Worm (Caenorhabditis elegans) whole organism, midembryonic: ENCODE results near the gene ZC262.2.

Experiments used
- T22C8.4 ChIP-seq: fragments of 200-800 bp; sonication (Bioruptor generic); IDR thresholded peaks from 2 replicates; pipeline ENCODE4 v1.3.6; 2022; ENCODE audit warnings: missing genetic modification characterization, missing compliant biosample characterization
- flt-1 ChIP-seq: fragments of 200-800 bp; sonication (Bioruptor generic); IDR thresholded peaks from 2 replicates; pipeline ENCODE4 v1.3.6; 2022; ENCODE audit warnings: missing genetic modification characterization, missing compliant biosample characterization
- klf-2 ChIP-seq: fragments of 200-800 bp; sonication (Bioruptor generic); conservative IDR thresholded peaks from 2 replicates; pipeline ENCODE4 v1.3.6; 2022; ENCODE audit warnings: missing genetic modification reagents, missing genetic modification characterization, missing compliant biosample characterization
- med-1 ChIP-seq: sonication (generic microtip); optimal IDR thresholded peaks from 2 replicates; lab custom pipeline; 2017; ENCODE audit warnings: missing genetic modification characterization, mild to moderate bottlenecking, missing compliant biosample characterization, antibody characterized with exemption, missing genetic modification reagents; ENCODE audit not compliant: insufficient read depth
- tab-1 ChIP-seq: fragments of 200-800 bp; sonication (Bioruptor generic); IDR thresholded peaks from 2 replicates; pipeline ENCODE4 v1.3.6; 2022; ENCODE audit warnings: missing genetic modification characterization, missing compliant biosample characterization
- ztf-29 ChIP-seq: fragments of 200-800 bp; sonication (Bioruptor generic); IDR thresholded peaks from 2 replicates; pipeline ENCODE4 v1.3.6; 2022; ENCODE audit warnings: missing genetic modification reagents, missing genetic modification characterization, missing compliant biosample characterization

ce11 chrIII:8356407-8356881, 24.6 kb downstream of the ZC262.2 start:
- TF ChIP-seq flt-1 (GFP tag; lab: Robert Waterston, UW) (peak; percentile 68), T22C8.4 (no peak), ztf-29 (GFP tag; lab: Robert Waterston, UW) (peak; percentile 27; the same call in 1 of the 2 replicates), tab-1 (no peak), med-1 (GFP tag; lab: Kevin White, UChicago) (no peak), klf-2 (GFP tag; lab: Robert Waterston, UW) (no peak)
